Fruit fly (Drosophila melanogaster) whole organism, embryonic: ENCODE measurements around the gene CG32668.

ENCODE experiments used
- CG15073 ChIP-seq: fragments of 200-800 bp; sonication (Bioruptor generic); optimal IDR thresholded peaks from 2 replicates; lab custom pipeline; 2016; ENCODE audit warnings: missing biosample characterization, missing genetic modification characterization
- CG17359 ChIP-seq: fragments of 200-800 bp; sonication (Bioruptor generic); optimal IDR thresholded peaks from 3 replicates; lab custom pipeline; 2018; ENCODE audit warnings: missing biosample characterization, mild to moderate bottlenecking, missing genetic modification characterization, moderate library complexity
- CG30431 ChIP-seq: fragments of 200-800 bp; sonication (Bioruptor generic); optimal IDR thresholded peaks from 2 replicates; lab custom pipeline; 2017; ENCODE audit warnings: missing biosample characterization, missing genetic modification characterization
- CG3163 ChIP-seq: fragments of 200-800 bp; sonication (Bioruptor generic); optimal IDR thresholded peaks from 3 replicates; lab custom pipeline; 2016; ENCODE audit warnings: missing biosample characterization, missing genetic modification characterization
- CG7928 ChIP-seq: fragments of 200-800 bp; sonication (Bioruptor generic); optimal IDR thresholded peaks from 2 replicates; lab custom pipeline; 2017; ENCODE audit warnings: missing biosample characterization, mild to moderate bottlenecking, missing genetic modification characterization
- al ChIP-seq: fragments of 200-800 bp; sonication (Bioruptor generic); IDR thresholded peaks from 2 replicates; pipeline ENCODE4 v1.3.6; 2022; ENCODE audit warnings: missing biosample characterization, missing genetic modification characterization
- br ChIP-seq: fragments of >200 bp; optimal IDR thresholded peaks from 2 replicates; lab custom pipeline; 2017
- eve ChIP-seq, 2 experiments: fragments of >200 bp; optimal IDR thresholded peaks; 2 replicates each; lab custom pipeline; 2017; ENCODE audit warnings: missing biosample characterization in 2 of 2, missing genetic modification characterization in 2 of 2

DNA sequence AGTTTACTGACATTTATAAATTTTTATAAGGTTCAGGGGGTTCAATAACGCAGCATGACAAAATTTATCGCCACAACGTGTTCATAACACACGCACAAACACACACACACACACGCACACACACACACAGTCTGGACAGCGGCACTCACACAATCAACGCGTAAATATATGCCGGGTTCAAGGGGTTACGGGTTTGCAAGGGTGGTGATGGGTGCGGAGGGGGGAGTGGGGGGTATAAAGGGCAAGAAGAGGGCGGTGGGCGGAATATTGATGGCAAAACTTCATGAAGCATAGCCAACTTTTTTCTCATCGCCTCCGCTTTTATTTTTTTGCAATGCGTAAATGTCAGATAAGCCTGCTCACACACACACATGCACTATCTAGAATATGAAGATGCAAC is 16.5 kb upstream of the CG32668 start:
- TF ChIP-seq CG30431 (no peak), al (GFP tag; lab: Robert Waterston, UW) (no peak), br (lab: Kevin White, UChicago) (no peak), eve (GFP tag; optimal IDR thresholded peaks at IDR 0.05; lab: Kevin White, UChicago) (no peak), CG15073 (no peak), CG17359 (tag; lab: Kevin White, UChicago) (no peak), CG3163 (GFP tag; lab: Kevin White, UChicago) (no peak), CG7928 (GFP tag; lab: Kevin White, UChicago) (no peak)
